Worm (Caenorhabditis elegans) whole organism, late embryonic: ENCODE results near the gene srd-41.

Experiments
- ceh-2 ChIP-seq: sonication (generic microtip); optimal IDR thresholded peaks from 2 replicates; lab custom pipeline; 2016; ENCODE audit warnings: missing genotype, missing genetic modification characterization, missing compliant biosample characterization
- ceh-9 ChIP-seq: sonication (generic microtip); optimal IDR thresholded peaks from 2 replicates; lab custom pipeline; 2016; ENCODE audit warnings: mild to moderate bottlenecking, missing genetic modification characterization, inconsistent platforms, missing compliant biosample characterization
- dmd-4 ChIP-seq: sonication (generic microtip); optimal IDR thresholded peaks from 2 replicates; lab custom pipeline; 2016; ENCODE audit warnings: borderline replicate concordance, missing genetic modification characterization, missing compliant biosample characterization
- elt-2 ChIP-seq: sonication (generic microtip); optimal IDR thresholded peaks from 2 replicates; lab custom pipeline; 2016; ENCODE audit warnings: missing genetic modification reagents, missing genetic modification characterization, missing compliant biosample characterization
- fkh-10 ChIP-seq: fragments of 150-350 bp; optimal IDR thresholded peaks from 2 replicates; lab custom pipeline; 2014; ENCODE audit warnings: missing biosample characterization, missing genetic modification reagents, missing genetic modification characterization
- hlh-6 ChIP-seq: sonication (generic microtip); optimal IDR thresholded peaks from 2 replicates; lab custom pipeline; 2016; ENCODE audit warnings: missing genotype, missing genetic modification characterization, missing compliant biosample characterization
- hlh-8 ChIP-seq: sonication (generic microtip); optimal IDR thresholded peaks from 2 replicates; lab custom pipeline; 2016; ENCODE audit warnings: missing genotype, missing genetic modification characterization, missing compliant biosample characterization
- npax-4 ChIP-seq: sonication (generic microtip); optimal IDR thresholded peaks from 2 replicates; lab custom pipeline; 2016; ENCODE audit warnings: missing genetic modification characterization, missing compliant biosample characterization
- pqm-1 ChIP-seq: sonication (generic microtip); optimal IDR thresholded peaks from 2 replicates; lab custom pipeline; 2016; ENCODE audit warnings: missing genetic modification characterization, missing compliant biosample characterization
- pros-1 ChIP-seq: fragments of 150-350 bp; optimal IDR thresholded peaks from 2 replicates; lab custom pipeline; 2014; ENCODE audit warnings: missing biosample characterization, missing genetic modification reagents, missing genetic modification characterization
- ref-2 ChIP-seq: sonication (generic microtip); optimal IDR thresholded peaks from 2 replicates; lab custom pipeline; 2016; ENCODE audit warnings: missing genetic modification characterization, missing compliant biosample characterization
- sdc-2 ChIP-seq: sonication (generic microtip); optimal IDR thresholded peaks from 2 replicates; lab custom pipeline; 2016; ENCODE audit warnings: missing genotype, missing genetic modification characterization, missing compliant biosample characterization
- tbx-7 ChIP-seq: sonication (generic microtip); optimal IDR thresholded peaks from 2 replicates; lab custom pipeline; 2016; ENCODE audit warnings: missing genotype, missing genetic modification characterization, missing compliant biosample characterization
- ztf-16 ChIP-seq: sonication (generic microtip); optimal IDR thresholded peaks from 2 replicates; lab custom pipeline; 2017; ENCODE audit warnings: missing genetic modification characterization, missing compliant biosample characterization

DNA sequence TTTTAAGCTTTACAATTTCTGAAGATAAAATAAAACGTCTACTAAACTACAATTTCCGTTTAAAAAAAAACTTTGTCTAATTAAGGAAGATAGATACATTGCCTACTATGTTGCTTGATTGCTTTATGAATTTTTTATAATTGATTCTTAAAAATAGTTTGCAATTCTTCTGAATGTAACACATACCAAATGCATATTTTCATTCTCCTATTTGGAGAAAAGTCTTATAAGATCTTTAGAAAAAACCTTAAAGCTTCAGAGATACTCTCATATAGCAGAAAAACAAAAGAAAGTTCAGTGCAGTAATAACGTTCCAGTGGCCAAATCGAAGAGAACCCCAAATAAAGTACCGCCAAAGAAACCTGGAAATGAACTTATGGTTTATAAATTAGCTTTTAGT is 20.0 kb upstream of the srd-41 start, which contains the start of gene phf-32:
- TF ChIP-seq hlh-6 (tag; lab: Kevin White, UChicago) (no peak), pros-1 (tag; lab: Kevin White, UChicago) (no peak), ref-2 (tag; lab: Kevin White, UChicago) (no peak), pqm-1 (tag; lab: Kevin White, UChicago) (no peak), tbx-7 (tag; lab: Kevin White, UChicago) (no peak), npax-4 (tag; lab: Kevin White, UChicago) (no peak), fkh-10 (no peak), dmd-4 (tag; lab: Kevin White, UChicago) (no peak), ceh-9 (no peak), ztf-16 (tag; lab: Kevin White, UChicago) (no peak), sdc-2 (tag; lab: Kevin White, UChicago) (no peak), elt-2 (no peak), hlh-8 (tag; lab: Kevin White, UChicago) (no peak), ceh-2 (tag; lab: Kevin White, UChicago) (no peak)
